Worm (Caenorhabditis elegans) whole organism, dauer: Measurements from ENCODE around the gene srlf-5.

ENCODE experiments used
- unc-62 ChIP-seq: sonication (generic microtip); optimal IDR thresholded peaks from 2 replicates; lab custom pipeline; 2017; ENCODE audit warnings: missing biosample characterization, missing genetic modification reagents, missing genetic modification characterization

Gene srlf-5

DNA sequence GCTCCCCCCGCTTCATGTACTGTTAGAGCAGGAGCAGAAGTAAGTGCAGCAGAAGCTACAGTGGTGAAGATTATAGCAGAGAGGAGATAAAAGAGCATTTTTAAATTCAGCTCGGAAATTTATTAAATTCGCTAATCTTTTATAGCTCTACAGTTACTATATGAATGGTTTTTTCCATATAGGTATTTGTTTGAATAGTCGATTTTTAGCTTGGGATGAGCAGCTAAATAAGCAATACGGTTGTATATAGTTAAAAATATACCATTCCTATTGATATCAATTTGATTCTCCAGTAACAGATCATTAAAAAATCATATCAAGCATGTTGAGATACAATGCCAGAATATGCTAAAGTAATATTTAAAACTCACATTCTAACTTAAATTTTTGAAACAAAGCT is at the start of gene srlf-5:
Gene srlf-5 (minus strand): TSS at position 101 of the 400 bp plus-strand sequence.
- TF ChIP-seq unc-62 (GFP tag; lab: Kevin White, UChicago) = no peak

DNA sequence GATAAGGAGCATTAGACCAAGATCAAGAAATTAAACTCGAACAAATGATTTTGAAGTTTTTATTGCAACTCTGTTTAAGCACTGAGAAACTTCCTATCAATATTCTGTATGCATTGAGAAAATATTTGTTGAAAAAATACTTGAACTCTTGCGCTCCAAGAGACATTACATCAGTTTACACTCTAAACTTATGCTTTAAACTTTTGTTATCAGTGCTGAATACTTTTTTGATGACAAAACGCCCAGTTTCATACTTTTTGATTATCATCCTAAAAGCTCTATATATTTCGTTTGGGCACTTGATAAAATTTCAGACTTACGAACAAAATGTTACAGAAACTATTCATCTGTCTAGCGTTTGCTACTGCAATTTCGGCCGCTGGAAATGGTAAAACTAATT is 49.4 kb upstream of the srlf-5 start, which contains the start of gene dod-17:
Gene dod-17 (plus strand): TSS at position 323 of the 400 bp plus-strand sequence.
- TF ChIP-seq unc-62 (GFP tag; lab: Kevin White, UChicago) = no peak

DNA sequence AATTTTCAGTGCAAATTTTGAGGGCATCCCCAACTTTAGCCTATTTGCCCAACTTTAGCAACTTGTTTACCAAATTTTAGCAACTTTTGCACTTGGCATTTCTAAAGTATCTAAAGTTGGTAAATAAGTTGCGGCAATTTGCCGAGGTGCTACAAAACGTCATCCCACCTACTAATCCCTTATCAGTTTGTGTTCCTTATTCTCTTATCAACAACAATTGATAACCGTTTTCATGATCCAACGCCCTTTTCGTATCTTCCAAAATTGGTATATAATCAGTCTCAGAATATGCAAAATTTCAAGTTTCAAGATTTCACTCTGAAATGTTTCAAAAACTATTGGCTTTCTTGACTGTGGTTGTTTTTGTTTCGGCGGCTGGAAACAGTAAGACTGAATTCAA is 46.8 kb upstream of the srlf-5 start, which contains the start of gene F55G11.4:
Gene F55G11.4 (plus strand): TSS at position 289 of the 400 bp plus-strand sequence.
- no peak for TF ChIP-seq unc-62 (GFP tag; lab: Kevin White, UChicago)

ce11 chrIV:12972780-12973179 is 46.2 kb upstream of the srlf-5 start:
- no peak for TF ChIP-seq unc-62 (GFP tag; lab: Kevin White, UChicago)

DNA sequence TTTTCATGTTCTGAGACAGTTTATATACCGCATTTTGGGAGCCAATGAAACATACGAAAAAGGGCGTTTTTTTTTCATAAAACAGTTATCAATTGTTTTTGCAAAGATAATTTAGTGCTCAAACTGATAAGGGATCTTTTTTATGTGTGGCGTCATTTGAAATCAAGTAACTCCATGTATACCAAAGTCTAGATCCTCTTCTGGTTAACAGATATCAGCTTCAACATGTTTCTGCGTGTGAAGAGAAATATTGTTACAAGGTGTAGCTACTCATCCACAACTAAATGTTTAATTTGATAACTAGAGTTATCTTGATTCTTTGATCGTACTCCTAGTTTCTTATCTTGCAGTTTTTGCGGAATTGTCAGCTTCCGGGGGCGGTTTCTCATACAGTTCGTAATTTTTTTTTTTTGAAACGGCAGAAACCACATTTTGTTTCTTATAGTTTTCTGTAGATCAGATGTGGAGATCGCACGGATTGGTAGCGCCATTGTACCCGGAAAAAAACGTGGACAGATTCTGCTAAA is 45.5 kb upstream of the srlf-5 start:
- no peak for TF ChIP-seq unc-62 (GFP tag; lab: Kevin White, UChicago)

DNA sequence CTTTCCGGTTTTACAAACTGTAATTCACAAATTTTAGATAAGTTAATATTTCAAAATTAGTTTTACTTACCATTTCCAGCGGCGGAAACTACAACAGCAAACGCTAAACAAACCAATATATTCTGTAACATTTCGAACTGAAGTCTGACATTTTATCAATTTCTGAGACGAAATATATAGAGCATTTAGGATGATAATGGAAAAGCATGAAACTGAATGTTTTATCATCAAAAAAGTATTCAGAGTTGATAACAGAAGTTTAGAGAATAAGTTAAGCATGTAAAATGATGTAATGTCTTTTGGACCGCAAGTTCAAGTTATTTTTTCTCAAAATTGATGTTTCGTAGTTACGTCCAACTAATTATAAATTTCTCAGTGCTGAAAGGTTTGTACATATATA is 42.6 kb upstream of the srlf-5 start, which contains the start of gene F55G11.2:
Gene F55G11.2 (minus strand): TSS at position 149 of the 400 bp plus-strand sequence.
- no peak for TF ChIP-seq unc-62 (GFP tag; lab: Kevin White, UChicago)

DNA sequence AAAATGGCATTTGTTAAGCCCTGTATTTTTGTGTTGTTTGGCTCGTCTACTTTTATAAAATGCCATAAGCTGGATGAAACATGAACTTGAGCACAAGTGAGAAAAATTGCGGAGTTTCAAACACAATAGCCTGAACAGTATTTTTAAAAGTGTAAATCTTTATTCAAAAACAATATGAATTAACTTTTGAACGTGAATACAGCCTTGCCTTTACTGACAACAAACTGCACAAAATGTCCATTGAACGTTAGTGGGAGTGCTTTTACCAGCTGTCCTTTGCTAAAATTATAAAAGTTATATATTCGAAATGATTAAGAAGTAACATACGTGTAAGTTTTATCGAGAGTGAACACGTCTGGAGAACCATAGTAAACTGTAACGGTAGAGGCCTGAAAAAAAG is 40.8 kb upstream of the srlf-5 start:
- no peak for TF ChIP-seq unc-62 (GFP tag; lab: Kevin White, UChicago)

DNA sequence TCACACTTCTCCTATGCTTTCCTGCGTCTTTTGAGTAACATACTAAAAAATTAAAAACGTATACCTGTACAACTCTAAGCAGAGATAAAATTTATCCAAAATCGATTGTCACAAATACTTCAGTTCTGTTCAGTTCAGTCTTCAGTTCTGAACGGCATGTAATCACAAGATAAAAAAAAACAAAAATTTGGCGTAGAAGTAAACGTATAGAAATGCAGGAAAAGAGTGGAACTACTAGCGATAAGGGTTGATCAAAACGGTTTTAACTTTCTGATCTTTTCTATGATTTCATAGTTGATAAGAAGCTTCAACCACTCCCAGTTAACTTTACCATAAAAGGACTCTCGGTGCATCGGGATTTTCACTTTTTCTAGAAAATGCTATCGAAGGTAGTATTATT is 38.5 kb upstream of the srlf-5 start, which contains the start of gene dod-22:
Gene dod-22 (plus strand): TSS at position 301 of the 400 bp plus-strand sequence.
- no peak for TF ChIP-seq unc-62 (GFP tag; lab: Kevin White, UChicago)

ce11 chrIV:12964648-12965047 is 38.1 kb upstream of the srlf-5 start:
- no peak for TF ChIP-seq unc-62 (GFP tag; lab: Kevin White, UChicago)

DNA sequence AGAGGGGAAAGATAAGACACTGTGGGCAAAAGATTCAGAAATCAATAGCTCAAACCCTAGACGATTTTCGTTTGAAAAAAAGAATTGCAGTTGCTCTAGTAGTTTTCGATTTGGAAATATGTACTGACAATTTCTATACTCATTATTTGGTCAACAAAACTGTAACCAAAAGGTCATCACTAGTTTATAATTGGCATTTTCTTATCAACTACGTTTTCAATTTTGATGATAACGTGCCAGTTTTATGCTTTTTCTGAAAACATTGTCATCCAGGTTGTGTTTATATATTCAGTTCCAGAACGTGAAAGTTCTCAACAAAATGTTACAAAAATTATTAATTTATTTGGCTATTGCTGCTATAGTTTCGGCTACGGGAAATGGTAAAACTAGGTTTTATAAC is 36.0 kb upstream of the srlf-5 start, which contains the start of gene F55G11.8:
Gene F55G11.8 (plus strand): TSS at position 245 of the 400 bp plus-strand sequence.
- no peak for TF ChIP-seq unc-62 (GFP tag; lab: Kevin White, UChicago)

- TF ChIP-seq unc-62 (GFP tag; lab: Kevin White, UChicago) = no peak
Measured at ce11 chrIV:12960136-12960535, 33.6 kb upstream of the srlf-5 start, which contains the start of gene F55G11.7. F55G11.7 (plus strand) TSS chrIV:12960436.

DNA sequence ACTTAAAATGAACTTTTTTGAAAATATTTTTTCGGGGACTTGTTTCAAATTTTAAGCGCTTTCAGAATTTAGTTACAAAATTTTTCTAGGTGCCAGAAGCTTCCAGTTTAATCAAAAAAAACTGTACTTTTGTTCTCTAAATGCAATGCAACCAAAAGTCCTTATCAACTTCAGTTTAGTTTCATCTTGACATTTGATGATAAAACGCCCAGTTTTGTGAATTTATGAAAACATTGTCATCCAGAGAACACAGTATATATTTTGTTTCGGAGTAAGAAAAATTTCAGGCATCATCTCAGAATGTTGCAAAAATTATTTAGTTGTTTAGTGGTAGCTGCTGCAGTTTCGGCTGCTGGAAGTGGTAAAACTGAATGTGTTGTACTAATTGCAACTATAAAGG is 31.2 kb upstream of the srlf-5 start, which contains the start of gene F55G11.6:
Gene F55G11.6 (plus strand): TSS at position 301 of the 400 bp plus-strand sequence.
- no peak for TF ChIP-seq unc-62 (GFP tag; lab: Kevin White, UChicago)

ce11 chrIV:12948470-12948869 is 21.9 kb upstream of the srlf-5 start, which contains the start of gene F55G11.10:
F55G11.10 (plus strand) TSS chrIV:12948770.
- TF ChIP-seq unc-62 (GFP tag; lab: Kevin White, UChicago) = no peak

- no peak for TF ChIP-seq unc-62 (GFP tag; lab: Kevin White, UChicago)
Measured at ce11 chrIV:12946488-12946887, 19.9 kb upstream of the srlf-5 start, which contains the start of gene F55G11.1. F55G11.1 (minus strand) TSS chrIV:12946588.

DNA sequence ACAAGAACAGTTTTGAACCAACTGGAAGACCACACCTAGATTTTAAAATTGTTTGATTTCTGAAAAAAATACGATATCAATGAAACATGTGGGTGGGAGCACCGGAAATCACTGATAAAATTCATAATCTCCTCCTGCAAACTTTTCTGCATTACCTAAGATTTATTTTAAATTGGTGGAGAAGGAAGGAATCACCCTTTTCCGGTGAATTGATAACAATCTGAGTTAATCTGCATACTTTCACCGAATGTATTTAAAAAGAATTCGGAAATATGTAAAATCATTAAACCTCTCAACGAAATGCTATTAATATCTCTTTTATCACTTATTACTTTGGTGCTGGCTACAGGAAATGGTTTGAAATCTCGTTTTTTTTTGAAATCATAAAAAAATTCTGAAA is 16.1 kb upstream of the srlf-5 start, which contains the start of gene dct-19:
Gene dct-19 (plus strand): TSS at position 301 of the 400 bp plus-strand sequence.
- TF ChIP-seq unc-62 (GFP tag; lab: Kevin White, UChicago) = no peak

ce11 chrIV:12941254-12941653 is 14.7 kb upstream of the srlf-5 start, which contains the start of gene dod-24:
dod-24 (minus strand) TSS chrIV:12941354.
- no peak for TF ChIP-seq unc-62 (GFP tag; lab: Kevin White, UChicago)
